Worm (Caenorhabditis elegans): Measurements from ENCODE around the gene ets-10.
A peak's percentile ranks its signal among the peaks of the same experiment; 100 is the strongest.

The ets-10 gene

DNA sequence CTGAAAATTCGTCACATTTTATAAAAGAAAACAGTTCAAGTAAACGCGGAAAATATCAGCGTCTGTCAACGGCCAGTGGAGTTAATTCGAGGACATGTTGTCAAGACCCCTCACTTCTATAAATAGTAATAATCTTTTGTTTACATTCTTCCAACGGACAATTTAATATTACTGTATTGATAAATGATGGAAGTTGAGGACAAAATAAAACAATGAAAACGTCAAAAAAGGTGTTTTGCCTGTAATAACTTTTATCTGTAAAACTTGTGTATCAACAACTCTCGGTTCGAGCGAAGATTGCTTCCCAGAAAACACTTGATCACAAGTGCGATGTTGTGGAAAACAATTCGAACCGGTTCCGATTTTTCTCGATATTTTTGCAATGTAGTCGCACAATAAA, 35.6 kb upstream of the ets-10 start:
- no peak for TF ChIP-seq aly-1 (tag; optimal IDR thresholded peaks at IDR 0.05)
- TF ChIP-seq ets-7 (tag; optimal IDR thresholded peaks at IDR 0.05) = no peak
- TF ChIP-seq ceh-13 (GFP tag; optimal IDR thresholded peaks at IDR 0.05) = no peak

ce11 chrX:4248949-4249348, 35.0 kb upstream of the ets-10 start, which contains the start of gene hlh-13:
Gene hlh-13 (plus strand): TSS chrX:4249249.
- TF ChIP-seq scrt-1 (GFP tag; IDR thresholded peaks at IDR 0.05) (no peak), tra-4 (tag; optimal IDR thresholded peaks at IDR 0.05) (no peak), tbx-37 (GFP tag; conservative IDR thresholded peaks at IDR 0.05) (no peak), aly-1 (tag; optimal IDR thresholded peaks at IDR 0.05) (no peak), ets-7 (tag; optimal IDR thresholded peaks at IDR 0.05) (no peak), B0310.2 (tag; optimal IDR thresholded peaks at IDR 0.05) (no peak), hmbx-1 (tag; optimal IDR thresholded peaks at IDR 0.05) (no peak), sea-1 (GFP tag; conservative IDR thresholded peaks at IDR 0.05) (no peak), ceh-13 (GFP tag; optimal IDR thresholded peaks at IDR 0.05) (no peak), F13C5.2 (tag; optimal IDR thresholded peaks at IDR 0.05) (no peak), hmg-4 (GFP tag; optimal IDR thresholded peaks at IDR 0.05) (no peak), pes-1 (GFP tag; IDR thresholded peaks at IDR 0.05) (no peak), flt-1 (GFP tag; IDR thresholded peaks at IDR 0.05) (no peak), ceh-36 (tag; optimal IDR thresholded peaks at IDR 0.05) (no peak), hnd-1 (tag; optimal IDR thresholded peaks at IDR 0.05) (no peak), ama-1 (optimal IDR thresholded peaks at IDR 0.05) (no peak)

ce11 chrX:4252047-4252446, 31.9 kb upstream of the ets-10 start, which contains the start of gene srv-5:
Gene srv-5 (plus strand): TSS chrX:4252347.
- no peak for TF ChIP-seq hmg-4 (GFP tag; optimal IDR thresholded peaks at IDR 0.05)
- TF ChIP-seq pes-1 (GFP tag; IDR thresholded peaks at IDR 0.05) = no peak
- no peak for TF ChIP-seq tbx-37 (GFP tag; conservative IDR thresholded peaks at IDR 0.05)
- no peak for TF ChIP-seq B0310.2 (tag; optimal IDR thresholded peaks at IDR 0.05)
- TF ChIP-seq aly-1 (tag; optimal IDR thresholded peaks at IDR 0.05) = no peak
- no peak for TF ChIP-seq ama-1 (optimal IDR thresholded peaks at IDR 0.05)
- TF ChIP-seq tra-4 (tag; optimal IDR thresholded peaks at IDR 0.05) = no peak
- TF ChIP-seq scrt-1 (GFP tag; IDR thresholded peaks at IDR 0.05) = no peak
- no peak for TF ChIP-seq tbx-11 (GFP tag; IDR thresholded peaks at IDR 0.05)
- no peak for TF ChIP-seq sea-1 (GFP tag; conservative IDR thresholded peaks at IDR 0.05)
- no peak for TF ChIP-seq ets-7 (tag; optimal IDR thresholded peaks at IDR 0.05)
- no peak for TF ChIP-seq hmbx-1 (tag; optimal IDR thresholded peaks at IDR 0.05)
- TF ChIP-seq F13C5.2 (tag; optimal IDR thresholded peaks at IDR 0.05) = no peak
- no peak for TF ChIP-seq hnd-1 (tag; optimal IDR thresholded peaks at IDR 0.05)
- no peak for TF ChIP-seq ceh-13 (GFP tag; optimal IDR thresholded peaks at IDR 0.05)
- TF ChIP-seq flt-1 (GFP tag; IDR thresholded peaks at IDR 0.05) = no peak
- TF ChIP-seq ceh-36 (tag; optimal IDR thresholded peaks at IDR 0.05) = no peak

ce11 chrX:4254782-4255181, 29.2 kb upstream of the ets-10 start, which contains the start of gene taf-11.1:
Gene taf-11.1 (plus strand): TSS chrX:4255170.
- TF ChIP-seq ets-7 (tag; optimal IDR thresholded peaks at IDR 0.05) (no peak), scrt-1 (GFP tag; IDR thresholded peaks at IDR 0.05) (no peak), tbx-37 (GFP tag; conservative IDR thresholded peaks at IDR 0.05) (no peak), ceh-13 (GFP tag; optimal IDR thresholded peaks at IDR 0.05) (no peak), tbx-11 (GFP tag; IDR thresholded peaks at IDR 0.05) (no peak)

DNA sequence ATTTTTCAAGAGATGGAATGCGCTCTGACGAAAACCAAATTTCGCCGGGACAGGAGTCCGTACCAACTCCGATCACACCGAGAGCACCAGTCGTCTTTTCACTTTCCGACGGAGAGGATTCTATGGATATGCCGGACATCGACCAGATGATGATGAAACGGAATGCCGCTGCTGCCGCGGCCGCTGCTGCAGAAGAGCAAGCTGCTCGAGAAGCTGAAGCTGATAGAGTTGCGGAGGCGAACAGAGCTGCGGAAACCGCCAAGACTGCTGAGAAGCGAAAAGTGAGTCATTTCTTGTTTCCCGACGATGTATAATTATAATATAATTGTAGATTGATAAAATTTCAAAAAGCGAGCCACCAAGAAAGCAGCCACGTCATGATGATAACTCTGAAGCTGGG, 28.6 kb upstream of the ets-10 start:
- TF ChIP-seq ets-7 (tag; optimal IDR thresholded peaks at IDR 0.05) = no peak
- TF ChIP-seq F13C5.2 (tag; optimal IDR thresholded peaks at IDR 0.05) = no peak
- TF ChIP-seq flt-1 (GFP tag; IDR thresholded peaks at IDR 0.05) = no peak
- no peak for TF ChIP-seq hnd-1 (tag; optimal IDR thresholded peaks at IDR 0.05)
- no peak for TF ChIP-seq ama-1 (optimal IDR thresholded peaks at IDR 0.05)
- no peak for TF ChIP-seq ceh-13 (GFP tag; optimal IDR thresholded peaks at IDR 0.05)
- no peak for TF ChIP-seq hmg-4 (GFP tag; optimal IDR thresholded peaks at IDR 0.05)
- no peak for TF ChIP-seq tbx-11 (GFP tag; IDR thresholded peaks at IDR 0.05)
- no peak for TF ChIP-seq hmbx-1 (tag; optimal IDR thresholded peaks at IDR 0.05)
- no peak for TF ChIP-seq tra-4 (tag; optimal IDR thresholded peaks at IDR 0.05)
- no peak for TF ChIP-seq tbx-37 (GFP tag; conservative IDR thresholded peaks at IDR 0.05)
- TF ChIP-seq ceh-36 (tag; optimal IDR thresholded peaks at IDR 0.05) = no peak
- TF ChIP-seq pes-1 (GFP tag; IDR thresholded peaks at IDR 0.05) = no peak
- TF ChIP-seq B0310.2 (tag; optimal IDR thresholded peaks at IDR 0.05) = no peak
- TF ChIP-seq sea-1 (GFP tag; conservative IDR thresholded peaks at IDR 0.05) = no peak
- no peak for TF ChIP-seq aly-1 (tag; optimal IDR thresholded peaks at IDR 0.05)
- no peak for TF ChIP-seq scrt-1 (GFP tag; IDR thresholded peaks at IDR 0.05)

- no peak for TF ChIP-seq hmbx-1 (tag; optimal IDR thresholded peaks at IDR 0.05)
- TF ChIP-seq F13C5.2 (tag; optimal IDR thresholded peaks at IDR 0.05) = no peak
- TF ChIP-seq tra-4 (tag; optimal IDR thresholded peaks at IDR 0.05) = no peak
- no peak for TF ChIP-seq hnd-1 (tag; optimal IDR thresholded peaks at IDR 0.05)
- no peak for TF ChIP-seq sea-1 (GFP tag; conservative IDR thresholded peaks at IDR 0.05)
- TF ChIP-seq B0310.2 (tag; optimal IDR thresholded peaks at IDR 0.05) = no peak
These were observed 27.2 kb upstream of the ets-10 start, which contains the start of gene srv-6 for ce11 chrX:4256761-4257160. Gene srv-6 (plus strand): TSS chrX:4257061.

- TF ChIP-seq hmg-4 (GFP tag; optimal IDR thresholded peaks at IDR 0.05) (no peak), F13C5.2 (tag; optimal IDR thresholded peaks at IDR 0.05) (peak; percentile 21)
These were observed 23.7 kb upstream of the ets-10 start, which contains the start of gene C52B9.4 for ce11 chrX:4260297-4260696. Gene C52B9.4 (plus strand): TSS chrX:4260652.

DNA sequence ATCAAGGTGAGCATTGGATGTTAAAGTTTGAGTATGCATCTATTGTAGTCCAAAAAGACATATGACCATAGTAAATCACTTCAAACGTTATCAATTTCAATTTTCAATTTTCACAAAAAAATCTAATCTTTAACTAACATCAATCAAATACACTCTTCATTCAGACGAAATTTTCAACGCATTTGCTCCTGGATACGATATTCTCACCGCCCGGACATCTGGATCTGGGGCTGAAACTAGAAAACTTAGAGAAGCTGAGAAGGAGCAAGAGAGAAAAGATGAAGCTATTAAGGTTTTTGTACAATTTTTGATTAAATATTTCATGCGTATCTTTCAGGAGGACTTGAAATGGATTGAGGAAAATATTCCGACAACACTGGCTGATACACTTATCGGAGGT, 20.2 kb upstream of the ets-10 start:
- TF ChIP-seq scrt-1 (GFP tag; IDR thresholded peaks at IDR 0.05) (no peak), B0310.2 (tag; optimal IDR thresholded peaks at IDR 0.05) (no peak)

Measured in whole organism, early embryonic.